Worm (Caenorhabditis elegans): ENCODE data around the gene ZC487.2.

Gene ZC487.2

DNA sequence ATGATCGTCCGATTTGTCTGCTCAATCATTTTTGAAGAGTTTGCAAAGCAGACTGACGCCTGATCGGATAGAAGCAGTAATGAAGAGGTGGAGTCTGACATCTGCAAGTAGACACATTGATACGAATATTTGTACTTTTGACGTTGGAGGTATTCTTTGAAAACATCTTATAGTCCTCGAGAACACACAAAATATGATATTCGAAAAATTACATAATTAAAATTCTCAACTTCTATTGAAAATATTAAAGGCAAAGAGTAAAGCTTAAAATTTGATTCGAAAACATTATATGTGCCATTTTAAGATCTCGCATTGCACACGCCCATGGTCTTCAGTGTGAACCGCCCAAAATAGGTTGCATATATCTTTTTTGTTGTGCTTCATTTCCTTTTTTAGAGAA lies at the start of gene ZC487.2:
TSS of gene ZC487.2 (minus strand) at position 101 of the 400 bp plus-strand sequence.
- TF ChIP-seq unc-62 (GFP tag; optimal IDR thresholded peaks at IDR 0.05), result no peak

DNA sequence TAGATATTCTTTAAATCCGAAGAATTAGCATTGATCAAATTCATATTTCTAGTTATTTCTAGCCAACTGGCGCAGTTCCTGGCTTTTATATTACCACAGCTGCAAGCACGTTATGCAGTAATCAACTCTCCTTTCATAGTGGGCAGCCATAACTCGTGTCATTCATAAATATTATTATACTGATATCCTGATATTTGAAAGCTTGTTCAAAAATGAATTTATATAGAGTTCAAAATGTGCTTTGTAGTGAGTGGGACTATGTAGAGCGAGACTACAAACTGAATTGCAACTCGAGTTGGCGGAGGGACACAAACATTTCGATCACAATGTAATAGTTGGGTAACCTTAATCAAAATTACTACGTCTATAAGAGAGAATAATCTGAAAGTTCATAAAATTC lies 49.4 kb upstream of the ZC487.2 start, which contains the start of gene srh-30:
TSS of gene srh-30 (minus strand) at position 101 of the 400 bp plus-strand sequence.
- TF ChIP-seq unc-62 (GFP tag; optimal IDR thresholded peaks at IDR 0.05), result no peak

DNA sequence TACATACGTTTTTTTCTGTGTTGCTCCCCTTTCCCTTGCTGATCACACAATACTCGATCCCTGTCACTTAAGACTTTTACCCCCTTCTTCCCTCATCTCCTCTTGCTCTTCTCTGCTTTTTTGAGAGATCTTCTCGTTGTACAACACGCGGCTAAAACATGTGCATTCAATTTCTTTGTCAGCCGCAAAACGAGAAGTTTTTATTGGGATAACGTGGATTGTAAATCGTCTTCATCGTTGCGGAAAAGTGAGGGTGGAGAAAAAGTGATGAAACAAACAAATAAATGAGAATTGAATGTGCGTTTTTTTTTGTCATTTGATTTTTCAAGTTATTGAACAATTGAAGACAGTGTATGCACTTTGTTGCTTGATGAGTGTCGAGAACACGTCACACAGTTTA lies 47.2 kb upstream of the ZC487.2 start:
- no peak for TF ChIP-seq unc-62 (GFP tag; optimal IDR thresholded peaks at IDR 0.05)

DNA sequence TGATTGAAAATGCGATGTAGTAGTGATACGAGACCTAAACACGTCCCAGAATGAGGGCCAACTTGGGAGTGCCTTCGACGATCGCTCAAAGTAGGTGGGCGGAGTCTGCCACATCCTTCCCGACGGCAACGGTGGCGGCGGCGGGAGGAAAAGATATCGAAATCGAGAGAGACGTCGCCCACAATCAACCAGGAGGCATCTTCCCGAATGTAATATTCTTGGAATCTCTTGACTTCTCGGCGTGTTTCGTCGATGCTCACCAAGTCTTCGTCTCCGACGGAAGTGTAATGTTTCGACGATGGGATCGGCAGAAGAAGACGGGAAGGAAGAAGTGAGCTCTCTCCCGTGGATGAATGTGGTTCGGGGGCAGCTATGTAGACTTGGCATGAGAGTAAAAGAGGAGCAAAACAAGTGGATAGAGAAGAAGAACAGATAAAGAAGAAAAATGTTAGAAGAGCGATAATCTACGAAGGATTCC lies 46.2 kb upstream of the ZC487.2 start, which contains the start of the genes T25F10.1 and clik-1:
TSS of gene T25F10.1 (plus strand) at position 51 of the 478 bp plus-strand sequence.
TSS of gene clik-1 (minus strand) at position 281 of the 478 bp plus-strand sequence.
- TF ChIP-seq unc-62 (GFP tag; optimal IDR thresholded peaks at IDR 0.05), result no peak

DNA sequence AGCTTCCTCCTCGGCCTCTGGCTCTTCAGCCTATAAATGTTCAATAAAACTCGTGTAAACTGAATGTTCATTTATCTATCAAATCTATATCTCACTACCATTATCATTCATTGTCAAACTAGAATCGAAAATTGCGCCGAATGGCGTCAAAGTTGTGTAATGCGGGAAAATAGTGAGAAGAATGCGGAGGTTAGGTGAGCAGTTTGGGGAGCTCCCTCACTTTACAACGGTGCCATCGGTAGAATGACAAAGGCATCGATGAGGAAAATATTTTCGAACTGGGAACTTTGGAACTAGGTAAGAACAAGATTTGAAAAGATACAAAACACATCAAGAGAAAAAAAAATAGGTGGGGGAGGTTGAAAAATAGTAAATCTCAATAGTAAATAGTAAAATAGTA lies 45.3 kb upstream of the ZC487.2 start:
- no peak for TF ChIP-seq unc-62 (GFP tag; optimal IDR thresholded peaks at IDR 0.05)

DNA sequence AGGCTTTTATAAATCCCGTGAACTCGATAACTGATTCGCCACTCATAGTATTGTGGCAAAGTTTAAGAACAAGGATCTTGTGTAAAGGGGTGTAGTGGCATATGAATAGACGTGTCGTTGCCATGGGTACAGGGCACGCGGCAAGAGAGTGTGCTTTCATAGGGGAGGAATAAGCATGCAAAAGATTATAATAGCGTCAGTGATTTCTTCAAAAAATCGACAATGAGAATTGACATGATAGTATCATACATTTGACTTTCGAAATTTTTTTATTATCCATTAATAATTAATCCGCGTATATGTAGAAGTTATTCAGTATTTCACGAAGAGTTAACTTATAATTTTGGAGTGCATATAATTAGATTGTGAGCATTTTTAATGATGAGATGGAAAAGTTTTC lies 42.7 kb upstream of the ZC487.2 start, which contains the start of gene bbs-8:
TSS of gene bbs-8 (minus strand) at position 101 of the 400 bp plus-strand sequence.
- no peak for TF ChIP-seq unc-62 (GFP tag; optimal IDR thresholded peaks at IDR 0.05)

DNA sequence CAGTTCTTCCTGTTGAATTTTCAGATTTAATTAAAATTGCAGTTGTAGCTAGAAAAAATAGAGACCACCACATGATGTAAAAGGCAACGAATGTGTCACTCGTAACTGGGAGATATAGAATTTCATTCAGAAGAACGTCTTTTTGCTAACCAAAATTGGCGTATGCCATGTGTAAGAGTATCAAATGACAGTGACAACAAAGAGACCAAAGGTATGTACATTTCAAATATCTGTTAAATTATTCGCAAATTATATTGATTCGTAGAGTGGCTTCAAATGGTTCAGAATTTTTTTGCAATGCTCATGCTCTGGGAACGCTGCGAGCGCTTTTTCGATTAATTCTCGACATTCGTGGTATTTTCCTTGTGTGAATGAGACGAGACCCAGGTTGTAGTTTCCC lies 40.1 kb upstream of the ZC487.2 start, which contains the start of gene T25F10.4:
TSS of gene T25F10.4 (minus strand) at position 101 of the 400 bp plus-strand sequence.
- TF ChIP-seq unc-62 (GFP tag; optimal IDR thresholded peaks at IDR 0.05), result no peak

DNA sequence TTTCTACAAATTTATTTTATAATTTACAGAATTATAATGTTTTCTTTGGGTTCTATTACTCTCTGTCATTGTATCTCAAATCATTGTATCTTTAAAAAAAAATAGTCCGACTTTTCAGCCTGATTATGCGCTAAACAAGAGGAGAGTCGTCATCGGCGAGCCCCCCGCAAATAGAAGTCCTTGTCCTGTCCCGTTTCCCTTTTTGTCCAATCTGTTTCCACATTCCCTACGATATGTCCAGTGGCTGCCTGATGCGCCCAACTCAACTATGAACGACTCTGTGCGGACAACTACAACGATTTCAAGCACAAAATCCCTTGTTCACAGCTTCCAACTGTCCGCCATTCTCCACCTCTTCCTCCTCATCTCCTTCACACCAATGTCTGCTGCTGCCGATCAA lies 35.7 kb upstream of the ZC487.2 start, which contains the start of gene dbl-1:
TSS of gene dbl-1 (plus strand) at position 119 of the 400 bp plus-strand sequence.
- no peak for TF ChIP-seq unc-62 (GFP tag; optimal IDR thresholded peaks at IDR 0.05)

DNA sequence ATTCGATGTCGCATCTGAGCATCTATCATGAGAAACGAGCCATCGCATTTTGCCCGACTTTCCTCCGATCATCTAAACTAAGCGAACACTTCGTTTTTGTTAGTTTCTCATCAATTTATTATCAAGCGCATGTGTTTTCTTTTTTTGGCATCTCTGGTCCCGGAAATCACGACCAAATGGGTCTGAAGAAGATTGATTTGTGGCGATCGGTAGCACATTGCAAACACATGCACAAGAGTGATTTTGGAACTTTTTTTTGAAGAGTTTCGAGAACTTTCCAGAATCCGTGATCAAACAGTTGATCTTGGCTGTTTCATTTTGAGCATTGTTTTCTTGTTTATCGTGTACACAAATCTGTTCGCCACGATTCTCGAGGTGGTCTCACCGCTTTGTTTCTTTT lies 31.0 kb upstream of the ZC487.2 start:
- no peak for TF ChIP-seq unc-62 (GFP tag; optimal IDR thresholded peaks at IDR 0.05)

DNA sequence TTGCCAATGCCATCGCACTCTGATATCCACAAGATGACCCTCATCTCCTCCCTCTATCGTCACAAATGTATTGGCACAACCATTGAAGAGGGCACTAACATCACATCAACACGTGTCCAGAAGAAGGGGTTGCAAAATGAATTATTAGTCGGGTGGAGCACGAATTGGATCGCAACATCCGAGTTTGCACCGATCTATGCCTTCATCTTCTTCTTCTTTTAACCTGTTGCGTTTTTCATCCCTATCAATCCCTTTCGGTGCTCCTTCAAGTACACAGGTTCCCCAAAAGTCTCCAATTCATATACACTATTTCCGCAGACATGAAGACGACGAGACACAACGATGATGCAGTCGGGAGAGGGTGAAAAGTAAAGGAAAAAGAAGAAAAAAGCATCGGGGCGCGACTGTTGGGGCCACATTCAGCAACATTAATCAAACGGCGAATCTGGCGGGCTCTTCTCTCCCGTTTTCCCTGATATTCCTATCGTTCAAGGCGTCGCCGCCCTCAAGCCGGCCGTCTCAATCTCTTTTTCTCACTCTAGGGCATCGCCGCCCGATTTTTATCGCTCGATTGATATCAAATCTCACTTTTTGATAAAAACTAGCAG lies 29.3 kb upstream of the ZC487.2 start:
- no peak for TF ChIP-seq unc-62 (GFP tag; optimal IDR thresholded peaks at IDR 0.05)

DNA sequence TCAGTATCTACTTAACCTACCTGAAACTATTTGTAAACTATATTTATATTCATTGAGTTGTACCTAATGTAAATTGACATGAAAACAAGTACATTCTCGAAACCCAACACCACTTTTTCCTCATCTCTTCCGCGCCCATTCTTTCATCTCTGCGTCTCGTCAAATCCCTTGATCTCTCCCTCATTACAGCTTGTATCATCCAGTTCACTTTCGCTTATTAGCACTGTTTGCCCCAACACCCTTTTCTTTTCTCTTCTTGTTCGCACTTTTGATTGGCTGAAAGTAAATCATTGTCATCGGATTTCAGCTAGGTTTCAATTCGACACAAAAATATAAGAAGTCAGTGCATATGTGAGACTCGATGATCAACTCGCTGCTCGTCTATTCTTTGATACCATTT lies 22.5 kb upstream of the ZC487.2 start, which contains the start of gene T25F10.3:
TSS of gene T25F10.3 (plus strand) at position 308 of the 400 bp plus-strand sequence.
- no peak for TF ChIP-seq unc-62 (GFP tag; optimal IDR thresholded peaks at IDR 0.05)

DNA sequence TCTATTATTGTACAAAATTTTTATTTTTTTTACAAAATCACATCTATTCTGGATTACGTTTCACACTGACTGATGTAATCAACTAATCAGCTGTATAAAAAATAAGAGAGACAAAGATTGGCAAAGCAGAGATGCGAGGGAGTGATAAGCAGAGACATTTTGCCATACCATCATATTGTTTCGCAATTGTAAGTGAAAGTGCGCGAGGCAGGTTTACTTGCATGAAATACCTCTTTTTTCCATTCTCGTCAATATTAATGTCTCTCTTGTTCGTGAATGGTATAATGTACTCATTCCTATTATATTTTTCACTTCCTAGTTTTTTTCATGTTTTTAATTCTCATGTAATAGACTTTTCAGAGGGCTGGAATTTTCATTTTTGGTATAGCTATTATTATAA lies 14.6 kb upstream of the ZC487.2 start:
- TF ChIP-seq unc-62 (GFP tag; optimal IDR thresholded peaks at IDR 0.05), result no peak

DNA sequence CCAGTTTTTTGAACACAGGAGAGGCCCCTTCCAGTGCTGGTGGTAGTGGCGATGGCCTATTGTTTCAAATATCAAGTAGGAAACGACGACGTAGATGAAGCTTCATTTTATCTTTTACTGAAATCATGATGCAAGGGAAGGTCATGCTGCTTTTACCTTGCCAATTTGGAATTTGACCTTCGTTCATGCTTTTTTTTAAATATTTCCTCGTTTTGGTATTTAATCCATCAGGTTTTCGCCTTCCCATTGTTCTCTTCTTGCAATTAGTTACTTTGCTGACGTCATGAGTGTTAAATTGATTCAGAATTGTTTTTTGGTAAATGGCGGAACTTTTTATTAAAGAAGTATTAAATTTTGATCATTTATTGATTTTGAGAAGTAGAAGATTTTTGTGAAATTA lies 13.8 kb upstream of the ZC487.2 start:
- no peak for TF ChIP-seq unc-62 (GFP tag; optimal IDR thresholded peaks at IDR 0.05)

DNA sequence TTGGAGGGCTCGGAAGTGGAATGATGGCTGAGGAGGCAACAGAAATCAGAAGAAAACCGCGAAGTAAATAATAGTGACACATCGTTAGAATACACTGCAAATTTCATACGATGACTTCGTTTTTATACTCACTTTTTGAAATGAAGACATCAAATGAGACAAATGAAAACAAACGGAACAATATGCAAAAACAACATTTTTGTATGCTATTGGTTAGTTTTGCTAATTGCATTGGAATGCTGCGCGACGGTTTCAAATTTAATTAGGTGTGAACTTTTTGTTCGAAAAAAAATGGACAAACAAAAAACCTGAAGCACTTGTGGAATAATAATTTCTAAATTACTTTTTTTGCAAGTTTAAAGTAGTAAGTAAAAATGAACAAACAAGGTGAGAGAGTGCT lies 10.7 kb upstream of the ZC487.2 start, which contains the start of gene grl-8:
TSS of gene grl-8 (minus strand) at position 101 of the 400 bp plus-strand sequence.
- TF ChIP-seq unc-62 (GFP tag; optimal IDR thresholded peaks at IDR 0.05), result no peak

DNA sequence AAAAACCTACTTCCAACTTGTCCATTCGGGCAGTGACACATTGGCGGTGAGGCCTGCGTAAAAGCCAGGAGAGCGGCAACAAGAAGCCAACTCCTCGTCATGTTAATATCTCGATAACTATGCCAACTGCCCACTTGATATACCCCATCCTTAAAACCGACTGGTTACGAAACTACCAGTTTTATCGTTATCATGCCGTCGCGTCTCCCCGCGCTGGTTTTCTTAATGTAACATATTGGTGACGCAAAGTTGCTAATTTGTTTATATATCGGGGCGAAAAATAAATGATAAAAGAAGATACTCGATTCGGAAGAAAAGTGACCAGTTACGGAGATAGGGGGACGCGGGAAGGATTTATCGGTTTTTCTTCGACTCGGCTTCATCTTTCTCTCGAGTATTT lies 9.3 kb upstream of the ZC487.2 start, which contains the start of gene grl-9:
TSS of gene grl-9 (minus strand) at position 101 of the 400 bp plus-strand sequence.
- TF ChIP-seq unc-62 (GFP tag; optimal IDR thresholded peaks at IDR 0.05), result no peak

DNA sequence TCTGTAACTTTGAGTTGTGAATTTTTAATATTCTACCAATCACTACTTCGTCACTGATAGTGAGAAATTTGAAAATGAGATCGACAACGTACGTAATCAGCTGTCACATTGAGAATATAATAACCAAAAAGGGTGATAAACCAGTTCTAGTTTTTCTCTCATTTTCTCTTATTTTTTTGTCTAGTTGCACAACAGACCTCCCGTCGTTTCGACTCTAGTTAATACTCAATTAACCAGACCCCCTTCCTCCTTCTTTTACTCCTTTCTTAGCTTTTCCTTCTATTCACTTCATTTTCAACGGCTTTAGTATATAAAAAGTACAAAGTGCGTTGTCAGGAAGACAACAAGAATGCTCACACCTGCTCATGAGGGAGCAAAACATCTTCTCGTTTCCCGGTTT lies 4.9 kb upstream of the ZC487.2 start, which contains the start of gene ZC487.1:
TSS of gene ZC487.1 (plus strand) at position 301 of the 400 bp plus-strand sequence.
- no peak for TF ChIP-seq unc-62 (GFP tag; optimal IDR thresholded peaks at IDR 0.05)

DNA sequence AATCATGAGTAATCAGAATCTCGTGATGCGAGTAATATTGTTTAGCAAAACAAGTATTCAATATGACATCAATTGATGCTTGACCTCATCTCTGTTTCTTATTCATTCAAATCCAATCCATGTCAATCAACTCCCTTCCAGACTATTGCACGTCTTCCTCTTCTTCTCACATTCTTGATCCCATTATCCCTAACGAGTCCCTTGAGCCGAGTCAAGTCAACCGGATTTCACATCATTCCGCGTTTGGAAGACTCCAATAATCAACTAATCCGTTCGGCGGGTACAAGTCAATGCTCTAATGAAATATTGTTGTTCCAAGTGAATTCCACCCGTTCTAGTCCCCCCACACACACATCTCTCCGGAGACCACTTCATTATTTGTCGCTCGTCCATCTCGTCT lies 4.0 kb upstream of the ZC487.2 start:
- TF ChIP-seq unc-62 (GFP tag; optimal IDR thresholded peaks at IDR 0.05), result no peak
